Worm (Caenorhabditis elegans) whole organism, L1 larva: ENCODE results near the gene C15C8.4.

Experiments
- C34B4.2 ChIP-seq: sonication (generic microtip); optimal IDR thresholded peaks from 2 replicates; lab custom pipeline; 2017; ENCODE audit warnings: mild to moderate bottlenecking, missing genetic modification characterization, missing compliant biosample characterization
- F16B12.6 ChIP-seq: fragments of 150-350 bp; optimal IDR thresholded peaks from 2 replicates; lab custom pipeline; 2014; ENCODE audit warnings: missing biosample characterization, missing genetic modification characterization
- alr-1 ChIP-seq: fragments of 200-800 bp; sonication (Bioruptor generic); optimal IDR thresholded peaks from 2 replicates; lab custom pipeline; 2018; ENCODE audit warnings: borderline replicate concordance, mild to moderate bottlenecking, missing genetic modification characterization, missing compliant biosample characterization
- ceh-8 ChIP-seq: fragments of 200-800 bp; sonication (Bioruptor generic); optimal IDR thresholded peaks from 2 replicates; lab custom pipeline; 2018; ENCODE audit warnings: mild to moderate bottlenecking, missing genetic modification characterization, moderate library complexity, missing compliant biosample characterization
- ceh-82 ChIP-seq, 3 experiments: fragments of 150-350 bp in 1 of 3; sonication (generic microtip) in 2 of 3; optimal IDR thresholded peaks; 2 replicates each; lab custom pipeline; 2014 to 2017; ENCODE audit warnings: missing biosample characterization in 3 of 3, missing genetic modification characterization in 3 of 3
- ceh-88 ChIP-seq: fragments of 200-800 bp; sonication (Bioruptor generic); IDR thresholded peaks from 2 replicates; pipeline ENCODE4 v1.3.6; 2022; ENCODE audit warnings: missing genetic modification characterization, missing compliant biosample characterization
- ces-1 ChIP-seq: fragments of 150-350 bp; optimal IDR thresholded peaks from 2 replicates; lab custom pipeline; 2014; ENCODE audit warnings: missing biosample characterization, missing genetic modification reagents, missing genetic modification characterization
- dpl-1 ChIP-seq, 3 experiments: fragments of 150-350 bp in 2 of 3; sonication (generic microtip) in 1 of 3; optimal IDR thresholded peaks; 2 replicates each; lab custom pipeline; 2014 to 2017; ENCODE audit warnings: missing biosample characterization in 3 of 3, missing genetic modification characterization in 3 of 3, missing genetic modification reagents in 3 of 3
- dsc-1 ChIP-seq: sonication (generic microtip); optimal IDR thresholded peaks from 2 replicates; lab custom pipeline; 2016; ENCODE audit warnings: mild to moderate bottlenecking, missing genetic modification characterization, missing compliant biosample characterization
- efl-1 ChIP-seq, 4 experiments: fragments of 150-350 bp; optimal IDR thresholded peaks in 3 of 4; peaks in 1 of 4; 1 replicate in 1 of 4; 2 replicates in 3 of 4; lab custom pipeline; 2014; ENCODE audit warnings: missing biosample characterization in 2 of 4, missing genetic modification characterization in 2 of 4, missing genetic modification reagents in 2 of 4
- efl-3 ChIP-seq: fragments of 200-800 bp; sonication (Bioruptor generic); optimal IDR thresholded peaks from 2 replicates; lab custom pipeline; 2018; ENCODE audit warnings: mild to moderate bottlenecking, missing genetic modification characterization, missing compliant biosample characterization
- elt-2 ChIP-seq: sonication (generic microtip); optimal IDR thresholded peaks from 2 replicates; lab custom pipeline; 2016; ENCODE audit warnings: missing genetic modification characterization, mild to moderate bottlenecking, inconsistent platforms, missing compliant biosample characterization, missing genetic modification reagents
- ets-5 ChIP-seq: fragments of 200-800 bp; sonication (Bioruptor generic); IDR thresholded peaks from 2 replicates; pipeline ENCODE4 v1.3.6; 2022; ENCODE audit warnings: missing genetic modification characterization, missing compliant biosample characterization
- fkh-8 ChIP-seq: sonication (generic microtip); optimal IDR thresholded peaks from 2 replicates; lab custom pipeline; 2016; ENCODE audit warnings: mild to moderate bottlenecking, missing genetic modification characterization, missing compliant biosample characterization
- fos-1 ChIP-seq: fragments of 150-350 bp; optimal IDR thresholded peaks from 2 replicates; lab custom pipeline; 2014; ENCODE audit warnings: missing biosample characterization, missing genetic modification characterization
- hlh-17 ChIP-seq: fragments of 200-800 bp; sonication (Bioruptor generic); optimal IDR thresholded peaks from 2 replicates; lab custom pipeline; 2018; ENCODE audit warnings: missing genetic modification characterization, mild to moderate bottlenecking, missing compliant biosample characterization, moderate library complexity, borderline replicate concordance
- hlh-4 ChIP-seq: sonication (generic microtip); optimal IDR thresholded peaks from 2 replicates; lab custom pipeline; 2016; ENCODE audit warnings: mild to moderate bottlenecking, missing genetic modification characterization, missing compliant biosample characterization
- lin-14 ChIP-seq: fragments of 200-800 bp; sonication (Bioruptor generic); optimal IDR thresholded peaks from 2 replicates; lab custom pipeline; 2018; ENCODE audit warnings: mild to moderate bottlenecking, missing genetic modification characterization, moderate library complexity, missing compliant biosample characterization
- lin-15B ChIP-seq: fragments of 150-350 bp; sonication (generic microtip); optimal IDR thresholded peaks from 3 replicates; lab custom pipeline; 2014; ENCODE audit warnings: missing biosample characterization, missing genetic modification characterization
- lin-35 ChIP-seq, 2 experiments: fragments of 150-350 bp; optimal IDR thresholded peaks; 2 replicates each; lab custom pipeline; 2014; ENCODE audit warnings: missing biosample characterization in 2 of 2, missing genetic modification characterization in 2 of 2, missing genetic modification reagents in 2 of 2
- lir-3 ChIP-seq: sonication (generic microtip); optimal IDR thresholded peaks from 2 replicates; lab custom pipeline; 2016; ENCODE audit warnings: mild to moderate bottlenecking, missing genetic modification characterization, moderate library complexity, missing compliant biosample characterization; ENCODE audit not compliant: poor library complexity
- lsy-2 ChIP-seq, 2 experiments: fragments of 150-350 bp; optimal IDR thresholded peaks; 2 replicates each; lab custom pipeline; 2014; ENCODE audit warnings: missing biosample characterization in 2 of 2, missing genetic modification characterization in 2 of 2
- mdl-1 ChIP-seq, 2 experiments: fragments of 150-350 bp; optimal IDR thresholded peaks; 2 replicates each; lab custom pipeline; 2014 to 2017; ENCODE audit warnings: missing biosample characterization in 2 of 2, missing genetic modification characterization in 2 of 2, inconsistent platforms in 1 of 2
- mep-1 ChIP-seq: fragments of 150-350 bp; optimal IDR thresholded peaks from 2 replicates; lab custom pipeline; 2014; ENCODE audit warnings: missing biosample characterization, missing genetic modification characterization
- nhr-12 ChIP-seq: sonication (generic microtip); optimal IDR thresholded peaks from 2 replicates; lab custom pipeline; 2017; ENCODE audit warnings: missing biosample characterization, missing genetic modification characterization
- nhr-19 ChIP-seq: fragments of 200-800 bp; sonication (Bioruptor generic); conservative IDR thresholded peaks from 2 replicates; pipeline ENCODE4 v1.3.6; 2022; ENCODE audit warnings: missing genetic modification characterization, missing compliant biosample characterization
- nhr-28 ChIP-seq: fragments of 150-350 bp; optimal IDR thresholded peaks from 2 replicates; lab custom pipeline; 2014; ENCODE audit warnings: missing biosample characterization, missing genetic modification characterization
- nhr-47 ChIP-seq: sonication (generic microtip); optimal IDR thresholded peaks from 2 replicates; lab custom pipeline; 2016; ENCODE audit warnings: mild to moderate bottlenecking, missing genetic modification characterization, moderate library complexity, missing compliant biosample characterization
- nhr-71 ChIP-seq: sonication (generic microtip); optimal IDR thresholded peaks from 2 replicates; lab custom pipeline; 2016; ENCODE audit warnings: mild to moderate bottlenecking, missing genetic modification characterization, moderate library complexity, missing compliant biosample characterization
- nhr-77 ChIP-seq: fragments of 150-350 bp; optimal IDR thresholded peaks from 2 replicates; lab custom pipeline; 2014; ENCODE audit warnings: missing biosample characterization, missing genetic modification characterization
- nhr-85 ChIP-seq: sonication (generic microtip); peaks from one replicate; lab custom pipeline; 2016; ENCODE audit warnings: missing genetic modification characterization, inconsistent platforms, missing compliant biosample characterization
- nhr-90 ChIP-seq: sonication (generic microtip); optimal IDR thresholded peaks from 2 replicates; lab custom pipeline; 2016; ENCODE audit warnings: mild to moderate bottlenecking, missing genetic modification characterization, missing compliant biosample characterization; ENCODE audit not compliant: poor library complexity
- pax-3 ChIP-seq: fragments of 200-800 bp; sonication (Bioruptor generic); optimal IDR thresholded peaks from 2 replicates; lab custom pipeline; 2018; ENCODE audit warnings: mild to moderate bottlenecking, missing genetic modification characterization, moderate library complexity, missing compliant biosample characterization
- skn-1 ChIP-seq: fragments of 150-350 bp; optimal IDR thresholded peaks from 2 replicates; lab custom pipeline; 2014; ENCODE audit warnings: missing biosample characterization, missing genetic modification characterization
- snpc-4 ChIP-seq: fragments of 150-350 bp; optimal IDR thresholded peaks from 2 replicates; lab custom pipeline; 2014; ENCODE audit warnings: missing biosample characterization, missing genetic modification characterization
- sptf-1 ChIP-seq: fragments of 150-350 bp; optimal IDR thresholded peaks from 2 replicates; lab custom pipeline; 2014; ENCODE audit warnings: missing biosample characterization, missing genetic modification characterization
- tlp-1 ChIP-seq: fragments of 150-350 bp; optimal IDR thresholded peaks from 2 replicates; lab custom pipeline; 2014; ENCODE audit warnings: missing biosample characterization, missing genetic modification characterization
- unc-130 ChIP-seq: fragments of 150-350 bp; optimal IDR thresholded peaks from 2 replicates; lab custom pipeline; 2017; ENCODE audit warnings: missing biosample characterization, missing genetic modification characterization, inconsistent platforms
- unc-30 ChIP-seq: sonication (generic microtip); optimal IDR thresholded peaks from 2 replicates; lab custom pipeline; 2017; ENCODE audit warnings: missing biosample characterization, missing genetic modification characterization
- unc-62 ChIP-seq: fragments of 150-350 bp; optimal IDR thresholded peaks from 2 replicates; lab custom pipeline; 2014; ENCODE audit warnings: missing biosample characterization, missing genetic modification reagents, missing genetic modification characterization
- vab-15 ChIP-seq: sonication (generic microtip); optimal IDR thresholded peaks from 2 replicates; lab custom pipeline; 2017; ENCODE audit warnings: missing genotype, mild to moderate bottlenecking, missing genetic modification characterization, missing compliant biosample characterization
- zip-4 ChIP-seq: fragments of 200-800 bp; sonication (Bioruptor generic); optimal IDR thresholded peaks from 2 replicates; lab custom pipeline; 2018; ENCODE audit warnings: mild to moderate bottlenecking, missing genetic modification characterization, moderate library complexity, missing compliant biosample characterization

Gene C15C8.4

ce11 chrV:12704077-12704476 is 43.2 kb downstream of the C15C8.4 start, which contains the start of gene R11D1.1:
Gene R11D1.1 (plus strand): TSS chrV:12704377.
- TF ChIP-seq ceh-88 (GFP tag; lab: Robert Waterston, UW) (no peak), nhr-71 (no peak), ceh-8 (GFP tag; lab: Kevin White, UChicago) (no peak), nhr-47 (no peak), dpl-1 (GFP tag; optimal IDR thresholded peaks at IDR 0.05; lab: Kevin White, UChicago) (no peak), fkh-8 (tag; lab: Kevin White, UChicago) (no peak), vab-15 (no peak), sptf-1 (tag; lab: Kevin White, UChicago) (no peak), F16B12.6 (tag; lab: Kevin White, UChicago) (no peak), nhr-90 (no peak), hlh-17 (GFP tag; lab: Kevin White, UChicago) (no peak), unc-130 (tag; lab: Kevin White, UChicago) (no peak), pax-3 (tag; lab: Kevin White, UChicago) (no peak), skn-1 (tag; lab: Kevin White, UChicago) (no peak), efl-3 (GFP tag; lab: Kevin White, UChicago) (no peak), lin-15B (tag; lab: Kevin White, UChicago) (no peak), nhr-77 (tag; lab: Kevin White, UChicago) (no peak)

ce11 chrV:12701613-12702012 is 45.6 kb downstream of the C15C8.4 start:
- peak; percentile 73 for TF ChIP-seq lin-14 (GFP tag; lab: Kevin White, UChicago)
- TF ChIP-seq unc-62: no peak
- TF ChIP-seq ces-1 (GFP tag; lab: Kevin White, UChicago): peak; percentile 42

ce11 chrV:12697364-12697901 is 49.8 kb downstream of the C15C8.4 start, which contains the start of gene istr-1:
Gene istr-1 (plus strand): TSS chrV:12697858.
- TF ChIP-seq nhr-85 (tag; lab: Kevin White, UChicago) (no peak), lin-15B (tag; lab: Kevin White, UChicago) (peak; percentile 33), lin-35 (GFP tag; optimal IDR thresholded peaks at IDR 0.05; lab: Kevin White, UChicago) (peak; percentile 33 to 52), zip-4 (peak; percentile 72), fos-1 (tag; lab: Kevin White, UChicago) (peak; percentile 49), efl-1 (optimal IDR thresholded peaks at IDR 0.05; lab: Kevin White, UChicago) (peak; percentile 12 to 19), efl-1 (GFP tag; optimal IDR thresholded peaks at IDR 0.05 in 1 of 2; lab: Kevin White, UChicago) (peak in 1 of 2 experiments; percentile 25), snpc-4 (tag; lab: Kevin White, UChicago) (peak; percentile 16), ceh-88 (GFP tag; lab: Robert Waterston, UW) (no peak), mep-1 (peak; percentile 35), lsy-2 (tag; optimal IDR thresholded peaks at IDR 0.05; lab: Kevin White, UChicago) (peak in 1 of 2 experiments; percentile 33), nhr-47 (no peak), skn-1 (tag; lab: Kevin White, UChicago) (peak; percentile 6), nhr-71 (peak; percentile 33), nhr-28 (tag; lab: Kevin White, UChicago) (no peak), hlh-4 (tag; lab: Kevin White, UChicago) (no peak), elt-2 (tag; lab: Kevin White, UChicago) (no peak), dsc-1 (tag; lab: Kevin White, UChicago) (peak; percentile 5), nhr-12 (tag; lab: Kevin White, UChicago) (no peak), dpl-1 (GFP tag; optimal IDR thresholded peaks at IDR 0.05; lab: Kevin White, UChicago) (peak in 2 of 3 experiments; percentile 7 to 51), lir-3 (no peak), unc-62 (no peak), ces-1 (GFP tag; lab: Kevin White, UChicago) (no peak), C34B4.2 (tag; lab: Kevin White, UChicago) (no peak), nhr-19 (GFP tag; lab: Robert Waterston, UW) (no peak), lin-14 (GFP tag; lab: Kevin White, UChicago) (peak; percentile 53), tlp-1 (no peak), alr-1 (tag; lab: Kevin White, UChicago) (no peak), fkh-8 (tag; lab: Kevin White, UChicago) (no peak), F16B12.6 (tag; lab: Kevin White, UChicago) (no peak), ceh-82 (tag; optimal IDR thresholded peaks at IDR 0.05; lab: Kevin White, UChicago) (peak in 1 of 3 experiments; percentile 16), mdl-1 (tag; optimal IDR thresholded peaks at IDR 0.05; lab: Kevin White, UChicago) (no peak), unc-30 (tag; lab: Kevin White, UChicago) (no peak), ets-5 (no peak)
